Fruit fly (Drosophila melanogaster) whole organism, adult: ENCODE results near the gene nmo.

Experiments used
- CG11617 ChIP-seq: fragments of 200-800 bp; sonication (Bioruptor generic); optimal IDR thresholded peaks from 2 replicates; lab custom pipeline; 2017; ENCODE audit warnings: mild to moderate bottlenecking, missing biosample characterization, missing genetic modification reagents, missing genetic modification characterization
- CG14711 ChIP-seq: fragments of 200-800 bp; sonication (Bioruptor generic); optimal IDR thresholded peaks from 2 replicates; lab custom pipeline; 2018; ENCODE audit warnings: missing biosample characterization, mild to moderate bottlenecking, missing genetic modification characterization, moderate library complexity
- CG1620 ChIP-seq: fragments of 200-800 bp; sonication (Bioruptor generic); optimal IDR thresholded peaks from 2 replicates; lab custom pipeline; 2016; ENCODE audit warnings: missing biosample characterization, missing genetic modification characterization
- CG5204 ChIP-seq: fragments of 200-800 bp; sonication (Bioruptor generic); optimal IDR thresholded peaks from 2 replicates; lab custom pipeline; 2016; ENCODE audit warnings: missing biosample characterization, missing genetic modification characterization
- CG7101 ChIP-seq: fragments of 200-800 bp; sonication (Bioruptor generic); optimal IDR thresholded peaks from 2 replicates; lab custom pipeline; 2018; ENCODE audit warnings: missing biosample characterization, mild to moderate bottlenecking, missing genetic modification characterization, moderate library complexity
- bab1 ChIP-seq: fragments of 200-800 bp; sonication (Bioruptor generic); optimal IDR thresholded peaks from 3 replicates; lab custom pipeline; 2019; ENCODE audit warnings: missing biosample characterization, mild to moderate bottlenecking, missing genetic modification characterization, moderate library complexity

DNA sequence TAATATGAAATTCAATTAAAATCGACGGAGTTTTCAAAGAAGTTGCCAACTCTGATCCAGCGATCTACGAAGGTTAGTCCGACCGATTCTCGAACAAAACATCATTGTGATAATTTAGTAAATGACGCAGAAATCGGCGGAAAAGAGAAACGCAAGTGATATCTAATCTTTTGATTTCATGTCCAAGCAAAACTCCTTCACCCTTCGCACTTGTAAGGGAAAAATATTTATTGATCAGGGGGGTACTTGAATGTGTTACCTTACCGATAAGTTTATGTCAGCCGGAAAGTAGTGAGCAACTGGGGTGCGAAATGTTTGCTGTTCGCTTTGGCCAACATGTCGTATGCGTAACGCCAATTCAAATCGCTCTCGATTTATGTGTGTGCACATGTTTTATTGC lies 118.3 kb downstream of the nmo start:
- TF ChIP-seq CG1620 (GFP tag; lab: Kevin White, UChicago), result no peak
- no peak for TF ChIP-seq CG14711 (tag; lab: Kevin White, UChicago)
- TF ChIP-seq CG11617, result no peak
- TF ChIP-seq CG7101 (tag; lab: Kevin White, UChicago), result no peak
- TF ChIP-seq bab1 (GFP tag; lab: Kevin White, UChicago), result no peak
- TF ChIP-seq CG5204 (GFP tag; lab: Kevin White, UChicago), result no peak
